Fruit fly (Drosophila melanogaster) whole organism, embryonic: ENCODE data around the gene CG14853.

Experiments
- Antp ChIP-seq: fragments of 200-800 bp; sonication (Bioruptor generic); optimal IDR thresholded peaks from 3 replicates; lab custom pipeline; 2016; ENCODE audit warnings: missing biosample characterization, missing genetic modification characterization
- BtbVII ChIP-seq: fragments of 200-800 bp; sonication (Bioruptor generic); optimal IDR thresholded peaks from 3 replicates; lab custom pipeline; 2017; ENCODE audit warnings: missing biosample characterization, mild to moderate bottlenecking, missing genetic modification characterization
- CG12219 ChIP-seq: fragments of 200-800 bp; sonication (Bioruptor generic); optimal IDR thresholded peaks from 3 replicates; lab custom pipeline; 2018; ENCODE audit warnings: missing biosample characterization, mild to moderate bottlenecking, missing genetic modification characterization
- CG1233 ChIP-seq: fragments of 200-800 bp; sonication (Bioruptor generic); optimal IDR thresholded peaks from 4 replicates; lab custom pipeline; 2018; ENCODE audit warnings: missing biosample characterization, mild to moderate bottlenecking, missing genetic modification characterization
- CG12391 ChIP-seq: fragments of 200-800 bp; sonication (Bioruptor generic); optimal IDR thresholded peaks from 3 replicates; lab custom pipeline; 2018; ENCODE audit warnings: missing biosample characterization, mild to moderate bottlenecking, missing genetic modification characterization, moderate library complexity
- CG17802 ChIP-seq: fragments of 200-800 bp; sonication (Bioruptor generic); optimal IDR thresholded peaks from 2 replicates; lab custom pipeline; 2018; ENCODE audit warnings: missing biosample characterization, mild to moderate bottlenecking, missing genetic modification characterization, moderate library complexity
- CG17829 ChIP-seq: fragments of 200-800 bp; optimal IDR thresholded peaks from 2 replicates; lab custom pipeline; 2019; ENCODE audit warnings: missing biosample characterization, mild to moderate bottlenecking, missing genetic modification characterization, moderate library complexity
- CG2120 ChIP-seq: fragments of 200-800 bp; sonication (Bioruptor generic); optimal IDR thresholded peaks from 3 replicates; lab custom pipeline; 2016; ENCODE audit warnings: missing biosample characterization, missing genetic modification characterization
- CG2678 ChIP-seq: fragments of 200-800 bp; sonication (Bioruptor generic); optimal IDR thresholded peaks from 3 replicates; lab custom pipeline; 2019; ENCODE audit warnings: missing biosample characterization, mild to moderate bottlenecking, missing genetic modification characterization, moderate library complexity
- CG2712 ChIP-seq: fragments of 200-800 bp; optimal IDR thresholded peaks from 3 replicates; lab custom pipeline; 2019; ENCODE audit warnings: missing biosample characterization, mild to moderate bottlenecking, missing genetic modification characterization, moderate library complexity
- CG33213 ChIP-seq: fragments of 200-800 bp; sonication (Bioruptor generic); optimal IDR thresholded peaks from 3 replicates; lab custom pipeline; 2016; ENCODE audit warnings: missing biosample characterization, missing genetic modification characterization
- CG34422 ChIP-seq: fragments of 200-800 bp; sonication (Bioruptor generic); IDR thresholded peaks from 3 replicates; pipeline ENCODE4 v1.3.6; 2022; ENCODE audit warnings: missing biosample characterization, missing genetic modification characterization
- CG4282 ChIP-seq: fragments of 200-800 bp; sonication (Bioruptor generic); optimal IDR thresholded peaks from 2 replicates; lab custom pipeline; 2016; ENCODE audit warnings: missing biosample characterization, missing genetic modification characterization
- CG4617 ChIP-seq: fragments of 200-800 bp; sonication (Bioruptor generic); optimal IDR thresholded peaks from 3 replicates; lab custom pipeline; 2016; ENCODE audit warnings: missing biosample characterization, missing genetic modification characterization, borderline replicate concordance
- CG6254 ChIP-seq: fragments of 200-800 bp; sonication (Bioruptor generic); optimal IDR thresholded peaks from 3 replicates; lab custom pipeline; 2017; ENCODE audit warnings: mild to moderate bottlenecking, missing biosample characterization, missing genetic modification reagents, missing genetic modification characterization
- CG7357 ChIP-seq: fragments of 200-800 bp; sonication (Bioruptor generic); IDR thresholded peaks from 3 replicates; pipeline ENCODE4 v1.3.6; 2022; ENCODE audit warnings: missing biosample characterization, missing genetic modification characterization
- CG7372 ChIP-seq: fragments of 200-800 bp; sonication (Bioruptor generic); IDR thresholded peaks from 2 replicates; pipeline ENCODE4 v1.3.6; 2022; ENCODE audit warnings: missing biosample characterization, missing genetic modification characterization
- CG7987 ChIP-seq: fragments of 200-800 bp; sonication (Bioruptor generic); optimal IDR thresholded peaks from 2 replicates; lab custom pipeline; 2018; ENCODE audit warnings: missing biosample characterization, mild to moderate bottlenecking, missing genetic modification characterization, moderate library complexity
- CG8478 ChIP-seq: fragments of >200 bp; optimal IDR thresholded peaks from 2 replicates; lab custom pipeline; 2018
- CG9437 ChIP-seq: fragments of 200-800 bp; sonication (Bioruptor generic); optimal IDR thresholded peaks from 2 replicates; lab custom pipeline; 2018; ENCODE audit warnings: missing biosample characterization, mild to moderate bottlenecking, missing genetic modification characterization
- CG9727 ChIP-seq: fragments of 200-800 bp; sonication (Bioruptor generic); optimal IDR thresholded peaks from 3 replicates; lab custom pipeline; 2017; ENCODE audit warnings: missing biosample characterization, mild to moderate bottlenecking, missing genetic modification characterization
- CG9797 ChIP-seq: fragments of 200-800 bp; sonication (Bioruptor generic); optimal IDR thresholded peaks from 3 replicates; lab custom pipeline; 2018; ENCODE audit warnings: missing biosample characterization, mild to moderate bottlenecking, missing genetic modification characterization
- CHES-1-like ChIP-seq: fragments of 200-800 bp; sonication (Bioruptor generic); optimal IDR thresholded peaks from 2 replicates; lab custom pipeline; 2016; ENCODE audit warnings: missing biosample characterization, missing genetic modification characterization
- D19A ChIP-seq: fragments of 200-800 bp; optimal IDR thresholded peaks from 3 replicates; lab custom pipeline; 2019; ENCODE audit warnings: missing biosample characterization, mild to moderate bottlenecking, missing genetic modification characterization, moderate library complexity
- Deaf1 ChIP-seq: fragments of 200-800 bp; optimal IDR thresholded peaks from 3 replicates; lab custom pipeline; 2019; ENCODE audit warnings: missing biosample characterization, mild to moderate bottlenecking, missing genetic modification characterization, moderate library complexity
- Dll ChIP-seq: fragments of 200-800 bp; sonication (Bioruptor generic); IDR thresholded peaks from 4 replicates; pipeline ENCODE4 v1.3.6; 2022; ENCODE audit warnings: missing biosample characterization, missing genetic modification characterization; ENCODE audit not compliant: partially characterized antibody
- E2f1 ChIP-seq: fragments of 200-800 bp; sonication (Bioruptor generic); IDR thresholded peaks from 2 replicates; pipeline ENCODE4 v1.3.6; 2022; ENCODE audit warnings: missing biosample characterization, missing genetic modification characterization
- Fer2 ChIP-seq: fragments of 200-800 bp; sonication (Bioruptor generic); optimal IDR thresholded peaks from 2 replicates; lab custom pipeline; 2018; ENCODE audit warnings: missing biosample characterization, mild to moderate bottlenecking, missing genetic modification characterization, moderate library complexity
- Fer3 ChIP-seq: fragments of 200-800 bp; sonication (Bioruptor generic); optimal IDR thresholded peaks from 2 replicates; lab custom pipeline; 2018; ENCODE audit warnings: missing biosample characterization, mild to moderate bottlenecking, missing genetic modification characterization, moderate library complexity
- H2.0 ChIP-seq: fragments of 200-800 bp; sonication (Bioruptor generic); IDR thresholded peaks from 2 replicates; pipeline ENCODE4 v1.3.6; 2022; ENCODE audit warnings: missing biosample characterization, missing genetic modification characterization
- HmgD ChIP-seq: fragments of 200-800 bp; sonication (Bioruptor generic); optimal IDR thresholded peaks from 3 replicates; lab custom pipeline; 2016; ENCODE audit warnings: missing biosample characterization, missing genetic modification characterization
- Lhr ChIP-seq: fragments of 200-800 bp; sonication (Bioruptor generic); optimal IDR thresholded peaks from 3 replicates; lab custom pipeline; 2017; ENCODE audit warnings: mild to moderate bottlenecking, missing biosample characterization, missing genetic modification reagents, missing genetic modification characterization
- MESR4 ChIP-seq: fragments of 200-800 bp; sonication (Bioruptor generic); optimal IDR thresholded peaks from 2 replicates; lab custom pipeline; 2018; ENCODE audit warnings: missing biosample characterization, mild to moderate bottlenecking, missing genetic modification characterization, moderate library complexity
- Neu2 ChIP-seq: fragments of 200-800 bp; sonication (Bioruptor generic); optimal IDR thresholded peaks from 3 replicates; lab custom pipeline; 2016; ENCODE audit warnings: missing biosample characterization, missing genetic modification characterization, borderline replicate concordance
- Oli ChIP-seq: fragments of 200-800 bp; sonication (Bioruptor generic); optimal IDR thresholded peaks from 2 replicates; lab custom pipeline; 2018; ENCODE audit warnings: missing biosample characterization, mild to moderate bottlenecking, missing genetic modification characterization, moderate library complexity
- Stat92E ChIP-seq, 3 experiments: fragments of >200 bp in 2 of 3; fragments of 200-800 bp in 1 of 3; sonication (Bioruptor generic) in 1 of 3; optimal IDR thresholded peaks; 2 replicates each; lab custom pipeline; 2017 to 2019; ENCODE audit warnings: missing biosample characterization in 3 of 3, missing genetic modification characterization in 3 of 3, mild to moderate bottlenecking in 1 of 3, moderate library complexity in 1 of 3
- Xrp1 ChIP-seq: fragments of 200-800 bp; sonication (Bioruptor generic); IDR thresholded peaks from 2 replicates; pipeline ENCODE4 v1.3.6; 2022; ENCODE audit warnings: missing biosample characterization, missing genetic modification characterization
- abd-A ChIP-seq: fragments of 200-800 bp; sonication (Bioruptor generic); optimal IDR thresholded peaks from 3 replicates; lab custom pipeline; 2019; ENCODE audit warnings: missing biosample characterization, mild to moderate bottlenecking, missing genetic modification characterization, moderate library complexity
- ac ChIP-seq: fragments of 200-800 bp; sonication (Bioruptor generic); optimal IDR thresholded peaks from 3 replicates; lab custom pipeline; 2017; ENCODE audit warnings: missing biosample characterization, mild to moderate bottlenecking, missing genetic modification characterization
- amos ChIP-seq: fragments of 200-800 bp; sonication (Bioruptor generic); IDR thresholded peaks from 2 replicates; pipeline ENCODE4 v1.3.6; 2022; ENCODE audit warnings: missing biosample characterization, missing genetic modification characterization; ENCODE audit not compliant: partially characterized antibody
- cg ChIP-seq: fragments of 200-800 bp; sonication (Bioruptor generic); optimal IDR thresholded peaks from 3 replicates; lab custom pipeline; 2019; ENCODE audit warnings: missing biosample characterization, mild to moderate bottlenecking, missing genetic modification characterization, moderate library complexity
- dan ChIP-seq: fragments of 200-800 bp; sonication (Bioruptor generic); IDR thresholded peaks from 2 replicates; pipeline ENCODE4 v1.3.6; 2022; ENCODE audit warnings: missing biosample characterization, missing genetic modification characterization
- emc ChIP-seq: fragments of 200-800 bp; sonication (Bioruptor generic); optimal IDR thresholded peaks from 2 replicates; lab custom pipeline; 2016; ENCODE audit warnings: missing biosample characterization, missing genetic modification characterization
- eve ChIP-seq, 2 experiments: fragments of >200 bp; optimal IDR thresholded peaks; 2 replicates each; lab custom pipeline; 2017; ENCODE audit warnings: missing biosample characterization in 2 of 2, missing genetic modification characterization in 2 of 2
- gfzf ChIP-seq: fragments of 200-800 bp; sonication (Bioruptor generic); optimal IDR thresholded peaks from 2 replicates; lab custom pipeline; 2016; ENCODE audit warnings: missing biosample characterization, mild to moderate bottlenecking, missing genetic modification characterization, moderate library complexity
- inv ChIP-seq: fragments of 200-800 bp; sonication (Bioruptor generic); IDR thresholded peaks from 2 replicates; pipeline ENCODE4 v1.3.6; 2022; ENCODE audit warnings: missing biosample characterization, missing genetic modification characterization; ENCODE audit not compliant: partially characterized antibody
- sens-2 ChIP-seq: fragments of 200-800 bp; sonication (Bioruptor generic); IDR thresholded peaks from 2 replicates; pipeline ENCODE4 v1.3.6; 2022; ENCODE audit warnings: missing biosample characterization, missing genetic modification characterization
- vfl ChIP-seq: fragments of 200-800 bp; sonication (Bioruptor generic); optimal IDR thresholded peaks from 2 replicates; lab custom pipeline; 2016; ENCODE audit warnings: missing biosample characterization, missing genetic modification characterization

Gene CG14853

dm6 chr3R:14625215-14626156, 16.0 kb downstream of the CG14853 start, which contains the start of the genes put and His4r (continued):
- peak; percentile 66 for TF ChIP-seq CG33213
- no peak for TF ChIP-seq CG12219 (GFP tag; lab: Kevin White, UChicago)
- TF ChIP-seq CG7987: peak; percentile 30
- no peak for TF ChIP-seq CG2678 (tag; lab: Kevin White, UChicago)
- no peak for TF ChIP-seq BtbVII (GFP tag; lab: Kevin White, UChicago)
- TF ChIP-seq CG7372 (GFP tag; lab: Robert Waterston, UW): peak; percentile 29; the same call in 1 of the 2 replicates
- peak; percentile 38 for TF ChIP-seq CG2120 (GFP tag; lab: Kevin White, UChicago)
- TF ChIP-seq cg (GFP tag; lab: Kevin White, UChicago): peak; percentile 84
- TF ChIP-seq sens-2 (GFP tag; lab: Robert Waterston, UW): no peak
- TF ChIP-seq CG12391 (tag; lab: Kevin White, UChicago): peak; percentile 33
- no peak for TF ChIP-seq vfl (GFP tag; lab: Kevin White, UChicago)
- no peak for TF ChIP-seq ac (GFP tag; lab: Kevin White, UChicago)
- no peak for TF ChIP-seq abd-A
- TF ChIP-seq dan: no peak
- peak; percentile 69 for TF ChIP-seq amos
- no peak for TF ChIP-seq CG1233
- peak; percentile 22 for TF ChIP-seq Lhr
- TF ChIP-seq H2.0: no peak
- peak; percentile 44; the same call in 1 of the 2 replicates for TF ChIP-seq inv
- TF ChIP-seq CHES-1-like (GFP tag; lab: Kevin White, UChicago): peak; percentile 49
- TF ChIP-seq Oli (tag; lab: Kevin White, UChicago): no peak
- peak; percentile 42; the same call in 1 of the 4 replicates for TF ChIP-seq Dll
- TF ChIP-seq emc (GFP tag; lab: Kevin White, UChicago): no peak
- peak; percentile 95 for TF ChIP-seq gfzf (GFP tag; lab: Kevin White, UChicago)
- TF ChIP-seq CG2712 (tag; lab: Kevin White, UChicago): peak; percentile 40
- peak; percentile 2 for TF ChIP-seq CG9727
- no peak for TF ChIP-seq CG6254 (GFP tag; lab: Kevin White, UChicago)
- TF ChIP-seq CG17802 (tag; lab: Kevin White, UChicago): peak; percentile 42
- no peak for TF ChIP-seq CG4282
- peak; percentile 81 for TF ChIP-seq CG8478
- peak; percentile 74 for TF ChIP-seq HmgD (GFP tag; lab: Kevin White, UChicago)
- TF ChIP-seq MESR4: peak; percentile 87
- TF ChIP-seq Deaf1 (tag; lab: Kevin White, UChicago): peak; percentile 51
- peak; percentile 95 for TF ChIP-seq CG9797 (GFP tag; lab: Kevin White, UChicago)
- TF ChIP-seq Stat92E (GFP tag; optimal IDR thresholded peaks at IDR 0.05; lab: Kevin White, UChicago): peak in 1 of 3 experiments; percentile 57
- TF ChIP-seq CG9437 (GFP tag; lab: Kevin White, UChicago): peak; percentile 36
- TF ChIP-seq CG4617 (GFP tag; lab: Kevin White, UChicago): peak; percentile 94
- no peak for TF ChIP-seq Fer3
- no peak for TF ChIP-seq CG7357 (GFP tag; lab: Robert Waterston, UW)
- peak; percentile 67 for TF ChIP-seq CG17829 (tag; lab: Kevin White, UChicago)
- peak; percentile 57; the same call in 1 of the 3 replicates for TF ChIP-seq CG34422
- no peak for TF ChIP-seq Antp (GFP tag; lab: Kevin White, UChicago)
- peak; percentile 7 for TF ChIP-seq D19A (tag; lab: Kevin White, UChicago)
- no peak for TF ChIP-seq E2f1 (GFP tag; lab: Robert Waterston, UW)
- TF ChIP-seq Xrp1 (GFP tag; lab: Robert Waterston, UW): 0 out of 2 replicates have a peak, but pooled peaks have one; percentile 16
- no peak for TF ChIP-seq eve (GFP tag; optimal IDR thresholded peaks at IDR 0.05; lab: Kevin White, UChicago)
- TF ChIP-seq Fer2 (tag; lab: Kevin White, UChicago): no peak
- TF ChIP-seq Neu2: no peak
